Fruit fly (Drosophila melanogaster) whole organism, embryonic: ENCODE measurements around the gene Kdm3.
A peak's percentile ranks its signal among the peaks of the same experiment; 100 is the strongest.

Source experiments
- Ada2b ChIP-seq: fragments of 200-800 bp; sonication (Bioruptor generic); IDR thresholded peaks from 2 replicates; pipeline ENCODE4 v1.3.6; 2022; ENCODE audit warnings: missing biosample characterization, missing genetic modification characterization
- B-H1 ChIP-seq: fragments of 200-800 bp; sonication (Bioruptor generic); IDR thresholded peaks from 3 replicates; pipeline ENCODE4 v1.3.6; 2022; ENCODE audit warnings: missing biosample characterization, missing genetic modification characterization
- CG10147 ChIP-seq: fragments of 200-800 bp; sonication (Bioruptor generic); optimal IDR thresholded peaks from 2 replicates; lab custom pipeline; 2019; ENCODE audit warnings: missing biosample characterization, mild to moderate bottlenecking, missing genetic modification characterization, moderate library complexity
- CG11085 ChIP-seq: fragments of 200-800 bp; sonication (Bioruptor generic); IDR thresholded peaks from 2 replicates; pipeline ENCODE4 v1.3.6; 2022; ENCODE audit warnings: missing biosample characterization, missing genetic modification characterization
- CG11504 ChIP-seq: fragments of 200-800 bp; sonication (Bioruptor generic); optimal IDR thresholded peaks from 3 replicates; lab custom pipeline; 2019; ENCODE audit warnings: missing biosample characterization, mild to moderate bottlenecking, missing genetic modification characterization, moderate library complexity
- CG11695 ChIP-seq: fragments of 200-800 bp; sonication (Bioruptor generic); IDR thresholded peaks from 3 replicates; pipeline ENCODE4 v1.3.6; 2022; ENCODE audit warnings: missing biosample characterization, missing genetic modification characterization
- CG16779 ChIP-seq: fragments of 200-800 bp; sonication (Bioruptor generic); IDR thresholded peaks from 2 replicates; pipeline ENCODE4 v1.3.6; 2022; ENCODE audit warnings: missing biosample characterization, missing genetic modification characterization
- CG16815 ChIP-seq: fragments of 200-800 bp; sonication (Bioruptor generic); optimal IDR thresholded peaks from 3 replicates; lab custom pipeline; 2017; ENCODE audit warnings: missing biosample characterization, mild to moderate bottlenecking, missing genetic modification characterization
- CG17568 ChIP-seq: fragments of 200-800 bp; sonication (Bioruptor generic); optimal IDR thresholded peaks from 2 replicates; lab custom pipeline; 2018; ENCODE audit warnings: missing biosample characterization, mild to moderate bottlenecking, missing genetic modification characterization, moderate library complexity
- CG18262 ChIP-seq: fragments of 200-800 bp; optimal IDR thresholded peaks from 3 replicates; lab custom pipeline; 2019; ENCODE audit warnings: missing biosample characterization, mild to moderate bottlenecking, missing genetic modification characterization, moderate library complexity
- CG1832 ChIP-seq: fragments of 200-800 bp; sonication (Bioruptor generic); optimal IDR thresholded peaks from 2 replicates; lab custom pipeline; 2017; ENCODE audit warnings: missing biosample characterization, mild to moderate bottlenecking, missing genetic modification characterization, inconsistent platforms
- CG2202 ChIP-seq: fragments of 200-800 bp; sonication (Bioruptor generic); optimal IDR thresholded peaks from 2 replicates; lab custom pipeline; 2018; ENCODE audit warnings: missing biosample characterization, mild to moderate bottlenecking, missing genetic modification characterization
- CG3163 ChIP-seq: fragments of 200-800 bp; sonication (Bioruptor generic); optimal IDR thresholded peaks from 3 replicates; lab custom pipeline; 2016; ENCODE audit warnings: missing biosample characterization, missing genetic modification characterization
- CG34376 ChIP-seq: fragments of 200-800 bp; sonication (Bioruptor generic); optimal IDR thresholded peaks from 2 replicates; lab custom pipeline; 2018; ENCODE audit warnings: missing biosample characterization, mild to moderate bottlenecking, missing genetic modification characterization
- CG3995 ChIP-seq: fragments of 200-800 bp; sonication (Bioruptor generic); optimal IDR thresholded peaks from 3 replicates; lab custom pipeline; 2016; ENCODE audit warnings: missing biosample characterization, missing genetic modification characterization
- CG4707 ChIP-seq: fragments of 200-800 bp; sonication (Bioruptor generic); optimal IDR thresholded peaks from 2 replicates; lab custom pipeline; 2018; ENCODE audit warnings: missing biosample characterization, mild to moderate bottlenecking, missing genetic modification characterization, moderate library complexity
- CG6791 ChIP-seq: fragments of 200-800 bp; sonication (Bioruptor generic); IDR thresholded peaks from 3 replicates; pipeline ENCODE4 v1.3.6; 2022; ENCODE audit warnings: missing biosample characterization, missing genetic modification characterization; ENCODE audit not compliant: partially characterized antibody
- CG7357 ChIP-seq: fragments of 200-800 bp; sonication (Bioruptor generic); IDR thresholded peaks from 3 replicates; pipeline ENCODE4 v1.3.6; 2022; ENCODE audit warnings: missing biosample characterization, missing genetic modification characterization
- CG7786 ChIP-seq: fragments of 200-800 bp; sonication (Bioruptor generic); optimal IDR thresholded peaks from 2 replicates; lab custom pipeline; 2016; ENCODE audit warnings: missing biosample characterization, missing genetic modification characterization
- CG8290 ChIP-seq, 3 experiments: fragments of 200-800 bp; sonication (Bioruptor generic); optimal IDR thresholded peaks; 2 replicates each; lab custom pipeline; 2016 to 2019; ENCODE audit warnings: missing biosample characterization in 3 of 3, missing genetic modification characterization in 3 of 3, mild to moderate bottlenecking in 2 of 3, moderate library complexity in 1 of 3
- CkIIα-i1 ChIP-seq: fragments of 200-800 bp; sonication (Bioruptor generic); IDR thresholded peaks from 2 replicates; pipeline ENCODE4 v1.3.6; 2022; ENCODE audit warnings: missing biosample characterization, missing genetic modification characterization
- Dll ChIP-seq: fragments of 200-800 bp; sonication (Bioruptor generic); IDR thresholded peaks from 4 replicates; pipeline ENCODE4 v1.3.6; 2022; ENCODE audit warnings: missing biosample characterization, missing genetic modification characterization; ENCODE audit not compliant: partially characterized antibody
- H15 ChIP-seq: fragments of 200-800 bp; sonication (Bioruptor generic); IDR thresholded peaks from 3 replicates; pipeline ENCODE4 v1.3.6; 2022; ENCODE audit warnings: missing biosample characterization, missing genetic modification characterization
- Mad ChIP-seq: fragments of 200-800 bp; sonication (Bioruptor generic); optimal IDR thresholded peaks from 2 replicates; lab custom pipeline; 2016; ENCODE audit warnings: missing biosample characterization, missing genetic modification characterization
- NC2β ChIP-seq: fragments of 200-800 bp; sonication (Bioruptor generic); optimal IDR thresholded peaks from 2 replicates; lab custom pipeline; 2016; ENCODE audit warnings: missing biosample characterization, missing genetic modification characterization
- Pdp1 ChIP-seq, 2 experiments: fragments of 200-800 bp; sonication (Bioruptor generic); optimal IDR thresholded peaks; 3 replicates each; lab custom pipeline; 2016; ENCODE audit warnings: missing biosample characterization in 2 of 2, missing genetic modification characterization in 2 of 2, mild to moderate bottlenecking in 1 of 2, moderate library complexity in 1 of 2
- Trl ChIP-seq, 3 experiments: fragments of >200 bp in 2 of 3; fragments of 200-800 bp in 1 of 3; sonication (Bioruptor generic) in 1 of 3; optimal IDR thresholded peaks; 2 replicates in 1 of 3; 3 replicates in 2 of 3; lab custom pipeline; 2016 to 2017; ENCODE audit warnings: missing biosample characterization in 1 of 3, missing genetic modification characterization in 1 of 3
- chif ChIP-seq, 2 experiments: fragments of 200-800 bp; sonication (Bioruptor generic); optimal IDR thresholded peaks; 3 replicates each; lab custom pipeline; 2016; ENCODE audit warnings: missing biosample characterization in 2 of 2, missing genetic modification characterization in 2 of 2
- ci ChIP-seq: fragments of 200-800 bp; sonication (Bioruptor generic); IDR thresholded peaks from 3 replicates; pipeline ENCODE4 v1.3.6; 2022; ENCODE audit warnings: missing biosample characterization, missing genetic modification characterization
- dysf ChIP-seq: fragments of 200-800 bp; sonication (Bioruptor generic); IDR thresholded peaks from 3 replicates; pipeline ENCODE4 v1.3.6; 2022; ENCODE audit warnings: missing biosample characterization, missing genetic modification characterization
- ems ChIP-seq: fragments of 200-800 bp; sonication (Bioruptor generic); optimal IDR thresholded peaks from 3 replicates; lab custom pipeline; 2016; ENCODE audit warnings: missing biosample characterization, missing genetic modification characterization
- esg ChIP-seq: fragments of 200-800 bp; sonication (Bioruptor generic); conservative IDR thresholded peaks from 2 replicates; pipeline ENCODE4 v1.3.6; 2022; ENCODE audit warnings: missing biosample characterization, missing genetic modification characterization
- gcm2 ChIP-seq: fragments of 200-800 bp; sonication (Bioruptor generic); optimal IDR thresholded peaks from 2 replicates; lab custom pipeline; 2016; ENCODE audit warnings: missing biosample characterization, missing genetic modification characterization
- ken ChIP-seq: fragments of 200-800 bp; sonication (Bioruptor generic); IDR thresholded peaks from 3 replicates; pipeline ENCODE4 v1.3.6; 2022; ENCODE audit warnings: missing biosample characterization, missing genetic modification characterization
- kni ChIP-seq: fragments of 200-800 bp; sonication (Bioruptor generic); optimal IDR thresholded peaks from 3 replicates; lab custom pipeline; 2017; ENCODE audit warnings: mild to moderate bottlenecking, missing biosample characterization, missing genetic modification reagents, missing genetic modification characterization
- mam ChIP-seq: fragments of 200-800 bp; sonication (Bioruptor generic); optimal IDR thresholded peaks from 3 replicates; lab custom pipeline; 2016; ENCODE audit warnings: missing biosample characterization, missing genetic modification characterization
- mld ChIP-seq: fragments of 200-800 bp; sonication (Bioruptor generic); IDR thresholded peaks from 3 replicates; pipeline ENCODE4 v1.3.6; 2022; ENCODE audit warnings: missing biosample characterization, missing genetic modification characterization; ENCODE audit not compliant: partially characterized antibody
- nmo ChIP-seq: fragments of 200-800 bp; sonication (Bioruptor generic); optimal IDR thresholded peaks from 2 replicates; lab custom pipeline; 2018; ENCODE audit warnings: missing biosample characterization, mild to moderate bottlenecking, missing genetic modification characterization, moderate library complexity
- org-1 ChIP-seq: fragments of 200-800 bp; sonication (Bioruptor generic); optimal IDR thresholded peaks from 2 replicates; lab custom pipeline; 2017; ENCODE audit warnings: missing biosample characterization, missing genetic modification characterization
- pan ChIP-seq, 4 experiments: fragments of >200 bp in 3 of 4; fragments of 200-800 bp in 1 of 4; sonication (Bioruptor generic) in 1 of 4; optimal IDR thresholded peaks in 3 of 4; IDR thresholded peaks in 1 of 4; 2 replicates each; pipeline versions ENCODE4 v1.3.6 to Lab custom; 2017 to 2022; ENCODE audit warnings: missing biosample characterization in 2 of 4, missing genetic modification characterization in 2 of 4, mixed read lengths in 1 of 4
- pum ChIP-seq: fragments of 200-800 bp; sonication (Bioruptor generic); optimal IDR thresholded peaks from 2 replicates; lab custom pipeline; 2016; ENCODE audit warnings: missing biosample characterization, missing genetic modification characterization
- repo ChIP-seq: fragments of 200-800 bp; sonication (Bioruptor generic); optimal IDR thresholded peaks from 2 replicates; lab custom pipeline; 2016; ENCODE audit warnings: missing biosample characterization, missing genetic modification characterization
- seq ChIP-seq: fragments of 200-800 bp; sonication (Bioruptor generic); IDR thresholded peaks from 2 replicates; pipeline ENCODE4 v1.3.6; 2022; ENCODE audit warnings: missing biosample characterization, missing genetic modification characterization
- slp2 ChIP-seq: fragments of 200-800 bp; sonication (Bioruptor generic); optimal IDR thresholded peaks from 2 replicates; lab custom pipeline; 2016; ENCODE audit warnings: missing biosample characterization, missing genetic modification characterization
- ssp ChIP-seq: fragments of 200-800 bp; sonication (Bioruptor generic); IDR thresholded peaks from 2 replicates; pipeline ENCODE4 v1.3.6; 2022; ENCODE audit warnings: missing biosample characterization, missing genetic modification characterization
- sug ChIP-seq: fragments of 200-800 bp; optimal IDR thresholded peaks from 2 replicates; lab custom pipeline; 2019; ENCODE audit warnings: missing biosample characterization, mild to moderate bottlenecking, missing genetic modification characterization, moderate library complexity
- yki ChIP-seq: fragments of >200 bp; optimal IDR thresholded peaks from 3 replicates; lab custom pipeline; 2018
- z ChIP-seq: fragments of 200-800 bp; sonication (Bioruptor generic); IDR thresholded peaks from 3 replicates; pipeline ENCODE4 v1.3.6; 2022; ENCODE audit warnings: missing biosample characterization, missing genetic modification characterization

Kdm3 gene

DNA sequence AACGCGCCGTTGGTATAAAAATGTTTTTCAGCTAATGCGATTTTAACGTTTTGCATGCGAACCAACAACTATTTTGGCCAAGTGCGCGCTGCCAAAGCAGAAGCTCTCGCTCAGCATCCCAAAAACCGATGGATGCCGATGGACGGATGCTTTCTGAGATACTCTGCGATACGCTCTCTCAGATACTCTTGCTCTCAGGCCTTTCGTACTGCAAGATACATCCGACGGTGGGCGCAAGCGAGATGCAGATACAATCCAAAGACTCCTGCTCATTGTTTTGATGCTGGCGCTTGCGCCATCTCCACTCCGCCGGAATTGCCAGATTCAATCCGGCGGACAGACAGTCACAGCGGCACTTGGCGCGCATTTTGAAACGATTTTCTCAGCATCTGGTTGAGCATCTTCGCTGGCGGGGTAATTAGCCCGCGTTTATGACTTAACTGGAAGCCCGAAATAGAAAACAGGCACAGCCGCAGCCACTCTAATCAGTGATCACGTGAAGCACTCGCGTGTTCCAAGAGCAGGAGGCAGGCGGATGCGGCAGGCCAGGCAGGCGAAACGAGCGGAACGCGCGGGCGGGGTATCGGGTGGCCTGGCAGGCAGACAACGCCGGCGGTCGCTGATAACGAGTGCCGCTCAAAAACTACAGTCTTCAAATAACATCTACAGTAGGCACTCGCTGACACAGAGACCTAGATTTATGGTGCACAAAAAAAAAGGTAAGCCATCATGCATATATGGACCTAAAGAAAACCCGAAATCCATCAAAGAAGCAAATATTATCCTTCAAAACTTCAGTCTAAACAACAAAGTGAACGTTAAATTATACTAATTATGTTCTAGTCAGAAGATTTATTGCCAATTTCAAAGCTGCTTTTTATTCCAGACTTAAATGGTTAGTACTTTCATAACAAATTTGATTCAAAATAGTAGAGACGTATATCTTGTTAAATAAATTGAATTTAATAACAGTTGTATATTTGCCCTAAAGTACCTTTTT is 21.9 kb upstream of the Kdm3 start, which contains the start of gene CG16779 (continued):
- TF ChIP-seq z (GFP tag; lab: Robert Waterston, UW) (no peak), CG18262 (tag; lab: Kevin White, UChicago) (peak; percentile 66), yki (lab: Kevin White, UChicago) (no peak), esg (no peak), pum (GFP tag; lab: Kevin White, UChicago) (no peak), Trl (optimal IDR thresholded peaks at IDR 0.05; lab: Kevin White, UChicago) (peak; percentile 62 to 63), Trl (GFP tag; optimal IDR thresholded peaks at IDR 0.05; lab: Kevin White, UChicago) (no peak), mam (GFP tag; lab: Kevin White, UChicago) (peak; percentile 16), repo (GFP tag; lab: Kevin White, UChicago) (no peak), Ada2b (no peak), CG8290 (GFP tag; optimal IDR thresholded peaks at IDR 0.05; lab: Kevin White, UChicago) (no peak), CG8290 (tag; optimal IDR thresholded peaks at IDR 0.05; lab: Kevin White, UChicago) (no peak), CG34376 (peak; percentile 60), CG11085 (GFP tag; lab: Robert Waterston, UW) (no peak), CG11504 (tag; lab: Kevin White, UChicago) (peak; percentile 66), CG16815 (GFP tag; lab: Kevin White, UChicago) (peak; percentile 46), seq (GFP tag; lab: Robert Waterston, UW) (no peak), CG2202 (tag; lab: Kevin White, UChicago) (no peak), CG17568 (GFP tag; lab: Kevin White, UChicago) (no peak), CG6791 (GFP tag; lab: Robert Waterston, UW) (no peak), kni (GFP tag; lab: Kevin White, UChicago) (no peak), Pdp1 (GFP tag; optimal IDR thresholded peaks at IDR 0.05; lab: Kevin White, UChicago) (peak in 1 of 2 experiments; percentile 44), CG4707 (GFP tag; lab: Kevin White, UChicago) (no peak), nmo (peak; percentile 62), org-1 (no peak), CG1832 (peak; percentile 61), CG7786 (GFP tag; lab: Kevin White, UChicago) (no peak), CG3995 (GFP tag; lab: Kevin White, UChicago) (no peak), dysf (GFP tag; lab: Robert Waterston, UW) (peak; percentile 53; the same call in 2 of the 3 replicates), ci (GFP tag; lab: Robert Waterston, UW) (peak; percentile 44; the same call in 1 of the 3 replicates), CkIIα-i1 (GFP tag; lab: Robert Waterston, UW) (no peak), chif (GFP tag; optimal IDR thresholded peaks at IDR 0.05; lab: Kevin White, UChicago) (peak; percentile 9 to 22), CG3163 (GFP tag; lab: Kevin White, UChicago) (no peak), sug (tag; lab: Kevin White, UChicago) (peak; percentile 91), ken (GFP tag; lab: Robert Waterston, UW) (no peak), pan (optimal IDR thresholded peaks at IDR 0.05; lab: Kevin White, UChicago) (no peak), pan (GFP tag; optimal IDR thresholded peaks at IDR 0.05 in 1 of 2, IDR thresholded peaks at IDR 0.05 in 1 of 2) (no peak), CG11695 (no peak), slp2 (GFP tag; lab: Kevin White, UChicago) (no peak), CG16779 (GFP tag; lab: Robert Waterston, UW) (0 out of 2 replicates have a peak, but pooled peaks have one; percentile 24), ssp (no peak), CG10147 (GFP tag; lab: Kevin White, UChicago) (no peak), H15 (GFP tag; lab: Robert Waterston, UW) (no peak), gcm2 (GFP tag; lab: Kevin White, UChicago) (no peak), mld (GFP tag; lab: Robert Waterston, UW) (no peak), CG7357 (GFP tag; lab: Robert Waterston, UW) (no peak), ems (GFP tag; lab: Kevin White, UChicago) (no peak), Dll (GFP tag; lab: Robert Waterston, UW) (no peak; the same call in 3 of the 4 replicates), Mad (no peak), B-H1 (GFP tag; lab: Robert Waterston, UW) (no peak), NC2β (GFP tag; lab: Kevin White, UChicago) (no peak)
